Fruit fly (Drosophila melanogaster) whole organism: ENCODE results near the gene CG42335.

Experiments
- CG8478 ChIP-seq: fragments of >200 bp; optimal IDR thresholded peaks from 2 replicates; lab custom pipeline; 2018; ENCODE audit warnings: inconsistent platforms
- usp ChIP-seq: fragments of >200 bp; optimal IDR thresholded peaks from 2 replicates; lab custom pipeline; 2017; ENCODE audit warnings: missing biosample characterization, missing genetic modification characterization, mixed read lengths

- no peak for TF ChIP-seq CG8478 (lab: Kevin White, UChicago)
- TF ChIP-seq usp, result no peak
Measured at dm6 chr3R:21748954-21749920, 9.3 kb upstream of the CG42335 start, which contains the start of gene CG31233.
